Fruit fly (Drosophila melanogaster) whole organism, prepupa: ENCODE measurements around the gene pit.
A peak's percentile ranks its signal among the peaks of the same experiment; 100 is the strongest.

Experiments used
- Blimp-1 ChIP-seq: fragments of 200-800 bp; sonication (Bioruptor generic); optimal IDR thresholded peaks from 3 replicates; lab custom pipeline; 2017; ENCODE audit warnings: missing biosample characterization, missing genetic modification characterization, mild to moderate bottlenecking, moderate library complexity, missing genetic modification reagents
- CG10631 ChIP-seq: fragments of 200-800 bp; sonication (Bioruptor generic); optimal IDR thresholded peaks from 2 replicates; lab custom pipeline; 2016; ENCODE audit warnings: missing biosample characterization, missing genetic modification characterization
- CG10669 ChIP-seq: fragments of 200-800 bp; sonication (Bioruptor generic); optimal IDR thresholded peaks from 3 replicates; lab custom pipeline; 2018; ENCODE audit warnings: missing biosample characterization, mild to moderate bottlenecking, missing genetic modification characterization, moderate library complexity
- CG11762 ChIP-seq: fragments of 200-800 bp; sonication (Bioruptor generic); optimal IDR thresholded peaks from 3 replicates; lab custom pipeline; 2016; ENCODE audit warnings: missing biosample characterization, missing genetic modification characterization; ENCODE audit not compliant: insufficient read depth
- CG11902 ChIP-seq: fragments of 200-800 bp; sonication (Bioruptor generic); optimal IDR thresholded peaks from 3 replicates; lab custom pipeline; 2016; ENCODE audit warnings: missing biosample characterization, missing genetic modification characterization
- CG15336 ChIP-seq: fragments of 200-800 bp; sonication (Bioruptor generic); IDR thresholded peaks from 2 replicates; pipeline ENCODE4 v1.3.6; 2022; ENCODE audit warnings: missing biosample characterization, missing genetic modification characterization
- CG1621 ChIP-seq: fragments of 200-800 bp; sonication (Bioruptor generic); optimal IDR thresholded peaks from 3 replicates; lab custom pipeline; 2018; ENCODE audit warnings: missing biosample characterization, mild to moderate bottlenecking, missing genetic modification characterization
- CG16779 ChIP-seq: fragments of 200-800 bp; sonication (Bioruptor generic); optimal IDR thresholded peaks from 3 replicates; lab custom pipeline; 2017; ENCODE audit warnings: missing biosample characterization, mild to moderate bottlenecking, missing genetic modification characterization
- CG3032 ChIP-seq: fragments of 200-800 bp; optimal IDR thresholded peaks from 2 replicates; lab custom pipeline; 2019; ENCODE audit warnings: missing biosample characterization, mild to moderate bottlenecking, missing genetic modification characterization, moderate library complexity
- CG31627 ChIP-seq: fragments of 200-800 bp; sonication (Bioruptor generic); optimal IDR thresholded peaks from 3 replicates; lab custom pipeline; 2016; ENCODE audit warnings: missing biosample characterization, missing genetic modification characterization
- CG32006 ChIP-seq: fragments of 200-800 bp; sonication (Bioruptor generic); optimal IDR thresholded peaks from 3 replicates; lab custom pipeline; 2017; ENCODE audit warnings: missing biosample characterization, mild to moderate bottlenecking, missing genetic modification characterization
- CG34406 ChIP-seq: fragments of 200-800 bp; sonication (Bioruptor generic); optimal IDR thresholded peaks from 3 replicates; lab custom pipeline; 2016; ENCODE audit warnings: missing biosample characterization, missing genetic modification characterization
- CG3919 ChIP-seq: fragments of 200-800 bp; sonication (Bioruptor generic); optimal IDR thresholded peaks from 3 replicates; lab custom pipeline; 2016; ENCODE audit warnings: missing biosample characterization, missing genetic modification characterization
- CG6276 ChIP-seq: fragments of 200-800 bp; sonication (Bioruptor generic); optimal IDR thresholded peaks from 2 replicates; lab custom pipeline; 2017; ENCODE audit warnings: missing biosample characterization, mild to moderate bottlenecking, missing genetic modification characterization
- CG6792 ChIP-seq: fragments of 200-800 bp; sonication (Bioruptor generic); optimal IDR thresholded peaks from 3 replicates; lab custom pipeline; 2016; ENCODE audit warnings: missing biosample characterization, missing genetic modification characterization
- CG6808 ChIP-seq: fragments of 200-800 bp; sonication (Bioruptor generic); optimal IDR thresholded peaks from 3 replicates; lab custom pipeline; 2017; ENCODE audit warnings: missing biosample characterization, missing genetic modification characterization, mild to moderate bottlenecking, moderate library complexity, missing genetic modification reagents
- CG6854 ChIP-seq: fragments of 200-800 bp; sonication (Bioruptor generic); optimal IDR thresholded peaks from 2 replicates; lab custom pipeline; 2017; ENCODE audit warnings: missing biosample characterization, mild to moderate bottlenecking, missing genetic modification characterization
- CG7368 ChIP-seq: fragments of 200-800 bp; sonication (Bioruptor generic); optimal IDR thresholded peaks from 3 replicates; lab custom pipeline; 2016; ENCODE audit warnings: missing biosample characterization, missing genetic modification characterization
- CG8119 ChIP-seq: fragments of 200-800 bp; sonication (Bioruptor generic); IDR thresholded peaks from 3 replicates; pipeline ENCODE4 v1.3.6; 2022; ENCODE audit warnings: missing biosample characterization, missing genetic modification characterization
- CG8632 ChIP-seq: fragments of 200-800 bp; sonication (Bioruptor generic); optimal IDR thresholded peaks from 3 replicates; lab custom pipeline; 2016; ENCODE audit warnings: missing biosample characterization, missing genetic modification characterization
- CG9139 ChIP-seq: fragments of 200-800 bp; sonication (Bioruptor generic); optimal IDR thresholded peaks from 3 replicates; lab custom pipeline; 2017; ENCODE audit warnings: missing biosample characterization, mild to moderate bottlenecking, missing genetic modification characterization
- Eip93F ChIP-seq: fragments of 200-800 bp; sonication (Bioruptor generic); optimal IDR thresholded peaks from 2 replicates; lab custom pipeline; 2016; ENCODE audit warnings: missing biosample characterization, mild to moderate bottlenecking, missing genetic modification characterization
- Ets21C ChIP-seq: fragments of 200-800 bp; sonication (Bioruptor generic); optimal IDR thresholded peaks from 3 replicates; lab custom pipeline; 2016; ENCODE audit warnings: missing biosample characterization, missing genetic modification characterization
- Ets96B ChIP-seq: fragments of 200-800 bp; optimal IDR thresholded peaks from 2 replicates; lab custom pipeline; 2019; ENCODE audit warnings: missing biosample characterization, mild to moderate bottlenecking, missing genetic modification characterization, moderate library complexity
- Hr38 ChIP-seq: sonication (Bioruptor generic); optimal IDR thresholded peaks from 2 replicates; lab custom pipeline; 2016; ENCODE audit warnings: missing biosample characterization, missing genetic modification characterization
- Hr4 ChIP-seq: fragments of 200-800 bp; sonication (Bioruptor generic); optimal IDR thresholded peaks from 3 replicates; lab custom pipeline; 2016; ENCODE audit warnings: missing biosample characterization, missing genetic modification characterization
- Lpt ChIP-seq: fragments of 200-800 bp; sonication (Bioruptor generic); optimal IDR thresholded peaks from 3 replicates; lab custom pipeline; 2016; ENCODE audit warnings: missing biosample characterization, missing genetic modification characterization
- Met ChIP-seq: fragments of 200-800 bp; sonication (Bioruptor generic); optimal IDR thresholded peaks from 3 replicates; lab custom pipeline; 2016; ENCODE audit warnings: missing biosample characterization, missing genetic modification characterization
- OdsH ChIP-seq: fragments of 200-800 bp; sonication (Bioruptor generic); optimal IDR thresholded peaks from 3 replicates; lab custom pipeline; 2016; ENCODE audit warnings: missing biosample characterization, missing genetic modification characterization
- Smox ChIP-seq: fragments of 200-800 bp; sonication (Bioruptor generic); optimal IDR thresholded peaks from 3 replicates; lab custom pipeline; 2016; ENCODE audit warnings: missing biosample characterization, missing genetic modification characterization
- Sox102F ChIP-seq: fragments of 200-800 bp; sonication (Bioruptor generic); optimal IDR thresholded peaks from 2 replicates; lab custom pipeline; 2016; ENCODE audit warnings: missing biosample characterization, mild to moderate bottlenecking, missing genetic modification characterization
- Sox14 ChIP-seq: fragments of 200-800 bp; sonication (Bioruptor generic); optimal IDR thresholded peaks from 3 replicates; lab custom pipeline; 2016; ENCODE audit warnings: missing biosample characterization, missing genetic modification characterization
- Sox15 ChIP-seq: fragments of 200-800 bp; sonication (Bioruptor generic); optimal IDR thresholded peaks from 3 replicates; lab custom pipeline; 2016; ENCODE audit warnings: missing biosample characterization, missing genetic modification characterization
- achi ChIP-seq: fragments of 200-800 bp; sonication (Bioruptor generic); optimal IDR thresholded peaks from 3 replicates; lab custom pipeline; 2016; ENCODE audit warnings: missing biosample characterization, missing genetic modification characterization
- acj6 ChIP-seq: fragments of 200-800 bp; sonication (Bioruptor generic); optimal IDR thresholded peaks from 3 replicates; lab custom pipeline; 2016; ENCODE audit warnings: missing biosample characterization, missing genetic modification characterization
- cyc ChIP-seq: fragments of 200-800 bp; sonication (Bioruptor generic); optimal IDR thresholded peaks from 3 replicates; lab custom pipeline; 2016; ENCODE audit warnings: missing biosample characterization, missing genetic modification characterization
- dac ChIP-seq: fragments of 200-800 bp; sonication (Bioruptor generic); optimal IDR thresholded peaks from 2 replicates; lab custom pipeline; 2017; ENCODE audit warnings: missing biosample characterization, mild to moderate bottlenecking, missing genetic modification characterization
- eg ChIP-seq: fragments of 200-800 bp; sonication (Bioruptor generic); IDR thresholded peaks from 3 replicates; pipeline ENCODE4 v1.3.6; 2022; ENCODE audit warnings: missing biosample characterization, missing genetic modification characterization
- esn ChIP-seq: fragments of 200-800 bp; sonication (Bioruptor generic); optimal IDR thresholded peaks from 2 replicates; lab custom pipeline; 2016; ENCODE audit warnings: missing biosample characterization, mild to moderate bottlenecking, missing genetic modification characterization, moderate library complexity
- fd59A ChIP-seq: fragments of 200-800 bp; sonication (Bioruptor generic); optimal IDR thresholded peaks from 2 replicates; lab custom pipeline; 2017; ENCODE audit warnings: missing biosample characterization, mild to moderate bottlenecking, missing genetic modification characterization, missing genetic modification reagents
- fd85E ChIP-seq: fragments of 200-800 bp; sonication (Bioruptor generic); optimal IDR thresholded peaks from 3 replicates; lab custom pipeline; 2016; ENCODE audit warnings: missing biosample characterization, missing genetic modification characterization
- fkh ChIP-seq: fragments of 200-800 bp; sonication (Bioruptor generic); optimal IDR thresholded peaks from 3 replicates; lab custom pipeline; 2017; ENCODE audit warnings: missing biosample characterization, mild to moderate bottlenecking, missing genetic modification characterization, moderate library complexity
- lz ChIP-seq: fragments of 200-800 bp; sonication (Bioruptor generic); optimal IDR thresholded peaks from 3 replicates; lab custom pipeline; 2016; ENCODE audit warnings: missing biosample characterization, missing genetic modification characterization
- net ChIP-seq: fragments of 200-800 bp; sonication (Bioruptor generic); optimal IDR thresholded peaks from 3 replicates; lab custom pipeline; 2016; ENCODE audit warnings: missing biosample characterization, missing genetic modification characterization
- pdm3 ChIP-seq: fragments of 200-800 bp; sonication (Bioruptor generic); optimal IDR thresholded peaks from 3 replicates; lab custom pipeline; 2016; ENCODE audit warnings: missing biosample characterization, missing genetic modification characterization
- spab ChIP-seq: fragments of 200-800 bp; sonication (Bioruptor generic); optimal IDR thresholded peaks from 2 replicates; lab custom pipeline; 2017; ENCODE audit warnings: missing biosample characterization, mild to moderate bottlenecking, missing genetic modification characterization, missing genetic modification reagents
- svp ChIP-seq: fragments of 200-800 bp; sonication (Bioruptor generic); peaks from one replicate; lab custom pipeline; 2016; ENCODE audit warnings: missing biosample characterization, missing genetic modification characterization
- topi ChIP-seq: fragments of 200-800 bp; sonication (Bioruptor generic); optimal IDR thresholded peaks from 3 replicates; lab custom pipeline; 2016; ENCODE audit warnings: missing biosample characterization, missing genetic modification characterization
- vri ChIP-seq: fragments of 200-800 bp; sonication (Bioruptor generic); optimal IDR thresholded peaks from 3 replicates; lab custom pipeline; 2016; ENCODE audit warnings: missing biosample characterization, mild to moderate bottlenecking, missing genetic modification characterization

Gene pit

DNA sequence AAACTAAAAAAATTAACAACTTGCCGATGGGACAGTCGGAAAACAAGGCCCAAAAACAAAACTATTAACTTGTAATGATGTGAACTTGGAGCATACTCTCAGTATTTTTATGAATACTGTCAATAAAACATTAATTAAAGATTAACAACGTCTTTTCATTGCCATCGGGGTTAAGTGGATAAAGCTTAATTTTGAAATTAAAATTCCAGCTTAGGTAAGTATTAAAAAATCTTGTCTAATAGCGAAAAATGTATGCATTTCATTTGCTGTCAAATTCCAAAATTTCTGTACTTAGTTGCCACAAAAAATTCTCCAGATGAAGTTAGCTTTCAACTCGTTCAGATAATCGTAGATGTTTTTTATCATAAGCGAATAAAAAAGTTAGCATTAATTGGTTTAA, 19.7 kb upstream of the pit start, which contains the start of gene Theg:
Theg (plus strand) TSS at position 301 of the 400 bp plus-strand sequence.
- TF ChIP-seq CG6854 (GFP tag; lab: Kevin White, UChicago) (no peak), CG11902 (GFP tag; lab: Kevin White, UChicago) (no peak), Ets96B (no peak), fkh (GFP tag; lab: Kevin White, UChicago) (no peak), CG3919 (no peak), fd59A (GFP tag; lab: Kevin White, UChicago) (no peak), CG11762 (no peak), CG3032 (tag; lab: Kevin White, UChicago) (no peak)

DNA sequence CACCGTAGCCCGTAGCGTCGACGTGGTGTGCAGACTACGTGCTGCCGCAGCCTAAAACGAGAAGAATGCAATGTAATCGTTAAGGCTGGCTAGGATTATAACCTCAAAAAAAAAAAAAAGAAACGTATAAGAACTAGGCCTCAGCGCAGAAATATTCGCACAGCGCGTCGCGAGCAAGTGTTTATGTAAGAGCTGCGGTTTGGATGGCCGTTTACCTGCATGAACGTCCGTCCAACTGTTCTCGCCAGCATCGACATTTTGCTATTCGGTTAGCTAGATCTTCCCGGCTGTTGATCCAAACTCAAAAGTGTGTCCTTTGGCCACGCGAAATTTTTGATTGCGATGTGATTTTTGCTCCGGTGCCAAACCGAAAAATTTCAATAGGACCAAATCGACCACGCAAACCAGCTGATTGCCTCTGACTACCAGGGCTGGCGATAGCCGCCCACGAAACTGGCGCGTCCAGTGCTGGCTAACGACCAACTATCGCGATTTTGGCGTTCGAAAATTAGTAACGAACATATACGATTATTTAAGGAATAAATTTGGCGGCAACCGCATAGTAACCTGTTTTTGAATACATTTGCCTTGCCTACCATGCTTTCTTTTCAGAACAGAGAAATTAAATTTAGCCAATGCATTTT, 15.2 kb upstream of the pit start, which contains the start of gene Idh3b:
Idh3b (minus strand) TSS at position 606 of the 644 bp plus-strand sequence.
- TF ChIP-seq CG3032 (tag; lab: Kevin White, UChicago) (peak; percentile 46), CG9139 (GFP tag; lab: Kevin White, UChicago) (no peak), spab (GFP tag; lab: Kevin White, UChicago) (no peak), pdm3 (GFP tag; lab: Kevin White, UChicago) (no peak), svp (no peak), Sox14 (GFP tag; lab: Kevin White, UChicago) (peak; percentile 55), CG11762 (no peak), acj6 (peak; percentile 50), Sox102F (GFP tag; lab: Kevin White, UChicago) (no peak), CG6276 (GFP tag; lab: Kevin White, UChicago) (no peak), Smox (GFP tag; lab: Kevin White, UChicago) (no peak), topi (GFP tag; lab: Kevin White, UChicago) (peak; percentile 54), CG10631 (GFP tag; lab: Kevin White, UChicago) (peak; percentile 10), CG6808 (GFP tag; lab: Kevin White, UChicago) (no peak), CG8632 (GFP tag; lab: Kevin White, UChicago) (no peak), cyc (GFP tag; lab: Kevin White, UChicago) (peak; percentile 56), fd85E (GFP tag; lab: Kevin White, UChicago) (no peak), vri (GFP tag; lab: Kevin White, UChicago) (peak; percentile 70), eg (no peak), Lpt (GFP tag; lab: Kevin White, UChicago) (no peak), fkh (GFP tag; lab: Kevin White, UChicago) (no peak), CG8119 (GFP tag; lab: Robert Waterston, UW) (no peak; the same call in 2 of the 3 replicates), net (GFP tag; lab: Kevin White, UChicago) (no peak), achi (GFP tag; lab: Kevin White, UChicago) (no peak), CG15336 (GFP tag; lab: Robert Waterston, UW) (no peak), Blimp-1 (GFP tag; lab: Kevin White, UChicago) (no peak), fd59A (GFP tag; lab: Kevin White, UChicago) (no peak), CG7368 (GFP tag; lab: Kevin White, UChicago) (no peak), dac (GFP tag; lab: Kevin White, UChicago) (no peak), esn (GFP tag; lab: Kevin White, UChicago) (peak; percentile 64), CG31627 (peak; percentile 53), CG6792 (peak; percentile 29), CG6854 (GFP tag; lab: Kevin White, UChicago) (no peak), CG16779 (no peak), CG1621 (tag; lab: Kevin White, UChicago) (no peak), CG32006 (no peak), CG34406 (GFP tag; lab: Kevin White, UChicago) (no peak), Ets21C (GFP tag; lab: Kevin White, UChicago) (peak; percentile 29), CG10669 (no peak), Hr4 (GFP tag; lab: Kevin White, UChicago) (no peak), CG3919 (no peak), OdsH (no peak), Met (GFP tag; lab: Kevin White, UChicago) (no peak), CG11902 (GFP tag; lab: Kevin White, UChicago) (peak; percentile 21), lz (GFP tag; lab: Kevin White, UChicago) (peak; percentile 62), Eip93F (no peak), Hr38 (GFP tag; lab: Kevin White, UChicago) (no peak), Sox15 (GFP tag; lab: Kevin White, UChicago) (peak; percentile 16)
